Worm (Caenorhabditis elegans) whole organism, L3 larva: ENCODE results near the gene asp-1.
"Not testable (repeated sequence)": the region's sequence is repeated elsewhere in the genome, so short reads cannot be mapped to it uniquely, and the experiment has no call there.

Source experiments
- R02D3.7 ChIP-seq: fragments of 150-350 bp; optimal IDR thresholded peaks from 2 replicates; lab custom pipeline; 2014; ENCODE audit warnings: missing biosample characterization, missing genetic modification characterization
- ZK546.5 ChIP-seq: sonication (generic microtip); optimal IDR thresholded peaks from 2 replicates; lab custom pipeline; 2017; ENCODE audit warnings: missing biosample characterization, missing genetic modification characterization
- aly-2 ChIP-seq: fragments of 150-350 bp; optimal IDR thresholded peaks from 2 replicates; lab custom pipeline; 2014; ENCODE audit warnings: missing biosample characterization, missing genetic modification characterization
- ama-1 ChIP-seq: fragments of 150-350 bp; optimal IDR thresholded peaks from 2 replicates; lab custom pipeline; 2018
- ceh-9 ChIP-seq: sonication (generic microtip); optimal IDR thresholded peaks from 2 replicates; lab custom pipeline; 2018; ENCODE audit warnings: missing biosample characterization, missing genetic modification characterization
- egl-27 ChIP-seq: sonication (generic microtip); optimal IDR thresholded peaks from 4 replicates; lab custom pipeline; 2017; ENCODE audit warnings: missing biosample characterization, missing genetic modification reagents, missing genetic modification characterization
- elt-1 ChIP-seq: fragments of 150-350 bp; optimal IDR thresholded peaks from 2 replicates; lab custom pipeline; 2014; ENCODE audit warnings: missing biosample characterization, missing genetic modification characterization
- nhr-12 ChIP-seq: fragments of 150-350 bp; optimal IDR thresholded peaks from 2 replicates; lab custom pipeline; 2014; ENCODE audit warnings: missing biosample characterization, missing genetic modification characterization
- nhr-23 ChIP-seq: fragments of 150-350 bp; optimal IDR thresholded peaks from 2 replicates; lab custom pipeline; 2014; ENCODE audit warnings: missing biosample characterization, missing genetic modification reagents, missing genetic modification characterization
- nhr-67 ChIP-seq: fragments of 150-350 bp; optimal IDR thresholded peaks from 2 replicates; lab custom pipeline; 2014; ENCODE audit warnings: missing biosample characterization, missing genetic modification characterization
- nhr-77 ChIP-seq: fragments of 150-350 bp; optimal IDR thresholded peaks from 2 replicates; lab custom pipeline; 2014; ENCODE audit warnings: missing biosample characterization, missing genetic modification characterization
- pqm-1 ChIP-seq: fragments of 150-350 bp; optimal IDR thresholded peaks from 2 replicates; lab custom pipeline; 2017; ENCODE audit warnings: missing biosample characterization, missing genetic modification characterization, inconsistent platforms
- unc-62 ChIP-seq: fragments of 150-350 bp; sonication (generic microtip); optimal IDR thresholded peaks from 4 replicates; lab custom pipeline; 2014; ENCODE audit warnings: missing biosample characterization, missing genetic modification reagents, missing genetic modification characterization

- not testable (repeated sequence) for TF ChIP-seq elt-1 (tag; lab: Kevin White, UChicago); pqm-1 (tag; lab: Kevin White, UChicago); egl-27 (tag; lab: Kevin White, UChicago); unc-62 (GFP tag; lab: Kevin White, UChicago); nhr-77 (tag; lab: Kevin White, UChicago); ama-1; R02D3.7; nhr-12 (tag; lab: Kevin White, UChicago); ZK546.5; nhr-23 (tag; lab: Kevin White, UChicago); aly-2 (tag; lab: Kevin White, UChicago); nhr-67; ceh-9
Observed at ce11 chrV:19026757-19027156, 23.8 kb downstream of the asp-1 start.
